Worm (Caenorhabditis elegans) whole organism, late embryonic: ENCODE results near the gene ZK546.5.

Experiments used
- C08G9.2 ChIP-seq: sonication (generic microtip); optimal IDR thresholded peaks from 2 replicates; lab custom pipeline; 2016; ENCODE audit warnings: mild to moderate bottlenecking, missing genetic modification characterization, moderate library complexity, missing compliant biosample characterization
- F13H6.1 ChIP-seq: sonication (generic microtip); optimal IDR thresholded peaks from 2 replicates; lab custom pipeline; 2016; ENCODE audit warnings: missing genetic modification characterization, missing compliant biosample characterization
- T23F11.4 ChIP-seq: fragments of 200-800 bp; sonication (Bioruptor generic); optimal IDR thresholded peaks from 2 replicates; lab custom pipeline; 2018; ENCODE audit warnings: mild to moderate bottlenecking, missing genetic modification characterization, missing compliant biosample characterization
- Y22D7AL.16 ChIP-seq: sonication (generic microtip); optimal IDR thresholded peaks from 2 replicates; lab custom pipeline; 2016; ENCODE audit warnings: missing genetic modification characterization, missing compliant biosample characterization
- ama-1 ChIP-seq: fragments of 150-350 bp; optimal IDR thresholded peaks from 2 replicates; lab custom pipeline; 2014
- ceh-14 ChIP-seq: sonication (generic microtip); optimal IDR thresholded peaks from 2 replicates; lab custom pipeline; 2016; ENCODE audit warnings: missing genotype, missing genetic modification characterization, missing compliant biosample characterization
- ceh-18 ChIP-seq: sonication (generic microtip); optimal IDR thresholded peaks from 2 replicates; lab custom pipeline; 2016; ENCODE audit warnings: missing genetic modification characterization, missing compliant biosample characterization
- ceh-19 ChIP-seq: fragments of 200-800 bp; sonication (Bioruptor generic); optimal IDR thresholded peaks from 2 replicates; lab custom pipeline; 2018; ENCODE audit warnings: mild to moderate bottlenecking, missing genetic modification characterization, missing compliant biosample characterization
- ceh-2 ChIP-seq: sonication (generic microtip); optimal IDR thresholded peaks from 2 replicates; lab custom pipeline; 2016; ENCODE audit warnings: missing genotype, missing genetic modification characterization, missing compliant biosample characterization
- ceh-30 ChIP-seq: fragments of 150-350 bp; optimal IDR thresholded peaks from 2 replicates; lab custom pipeline; 2014; ENCODE audit warnings: missing biosample characterization, missing genetic modification characterization
- ceh-31 ChIP-seq: sonication (generic microtip); optimal IDR thresholded peaks from 2 replicates; lab custom pipeline; 2016; ENCODE audit warnings: missing genetic modification characterization, missing compliant biosample characterization
- ceh-45 ChIP-seq: fragments of 200-800 bp; sonication (Bioruptor generic); IDR thresholded peaks from 2 replicates; pipeline ENCODE4 v1.3.6; 2022; ENCODE audit warnings: missing genetic modification reagents, missing genetic modification characterization, missing compliant biosample characterization
- ceh-48 ChIP-seq: sonication (generic microtip); optimal IDR thresholded peaks from 2 replicates; lab custom pipeline; 2016; ENCODE audit warnings: missing genetic modification characterization, inconsistent platforms, missing compliant biosample characterization
- che-1 ChIP-seq: sonication (generic microtip); optimal IDR thresholded peaks from 2 replicates; lab custom pipeline; 2016; ENCODE audit warnings: mild to moderate bottlenecking, missing genetic modification characterization, missing compliant biosample characterization
- dve-1 ChIP-seq: sonication (generic microtip); optimal IDR thresholded peaks from 2 replicates; lab custom pipeline; 2017; ENCODE audit warnings: antibody characterized with exemption, mild to moderate bottlenecking, missing genetic modification characterization, missing compliant biosample characterization
- elt-2 ChIP-seq: sonication (generic microtip); optimal IDR thresholded peaks from 2 replicates; lab custom pipeline; 2016; ENCODE audit warnings: missing genetic modification reagents, missing genetic modification characterization, missing compliant biosample characterization
- elt-4 ChIP-seq: sonication (generic microtip); optimal IDR thresholded peaks from 2 replicates; lab custom pipeline; 2016; ENCODE audit warnings: missing genetic modification characterization, missing compliant biosample characterization
- fax-1 ChIP-seq: sonication (generic microtip); optimal IDR thresholded peaks from 2 replicates; lab custom pipeline; 2016; ENCODE audit warnings: missing genotype, missing genetic modification characterization, missing compliant biosample characterization
- fkh-10 ChIP-seq: fragments of 150-350 bp; optimal IDR thresholded peaks from 2 replicates; lab custom pipeline; 2014; ENCODE audit warnings: missing biosample characterization, missing genetic modification reagents, missing genetic modification characterization
- hlh-30 ChIP-seq: sonication (generic microtip); optimal IDR thresholded peaks from 2 replicates; lab custom pipeline; 2017; ENCODE audit warnings: antibody characterized with exemption, missing genetic modification characterization, missing compliant biosample characterization; ENCODE audit not compliant: insufficient read depth
- hlh-8 ChIP-seq: sonication (generic microtip); optimal IDR thresholded peaks from 2 replicates; lab custom pipeline; 2016; ENCODE audit warnings: missing genotype, missing genetic modification characterization, missing compliant biosample characterization
- lim-6 ChIP-seq: sonication (generic microtip); optimal IDR thresholded peaks from 2 replicates; lab custom pipeline; 2016; ENCODE audit warnings: missing genetic modification characterization, missing compliant biosample characterization
- lin-11 ChIP-seq: fragments of 200-800 bp; sonication (Bioruptor generic); optimal IDR thresholded peaks from 2 replicates; lab custom pipeline; 2018; ENCODE audit warnings: mild to moderate bottlenecking, missing genetic modification characterization, missing compliant biosample characterization
- madf-2 ChIP-seq: sonication (generic microtip); optimal IDR thresholded peaks from 2 replicates; lab custom pipeline; 2017; ENCODE audit warnings: missing genetic modification characterization, missing compliant biosample characterization
- nhr-11 ChIP-seq: fragments of 150-350 bp; optimal IDR thresholded peaks from 2 replicates; lab custom pipeline; 2014; ENCODE audit warnings: missing biosample characterization, missing genetic modification characterization
- odd-2 ChIP-seq: sonication (generic microtip); optimal IDR thresholded peaks from 2 replicates; lab custom pipeline; 2017; ENCODE audit warnings: antibody characterized with exemption, mild to moderate bottlenecking, missing genetic modification characterization, missing compliant biosample characterization
- pag-3 ChIP-seq: sonication (generic microtip); optimal IDR thresholded peaks from 2 replicates; lab custom pipeline; 2016; ENCODE audit warnings: missing compliant biosample characterization, missing genetic modification characterization, borderline replicate concordance
- pax-1 ChIP-seq: fragments of 150-350 bp; optimal IDR thresholded peaks from 2 replicates; lab custom pipeline; 2014; ENCODE audit warnings: missing biosample characterization, missing genetic modification characterization
- pha-2 ChIP-seq: sonication (generic microtip); optimal IDR thresholded peaks from 2 replicates; lab custom pipeline; 2017; ENCODE audit warnings: mild to moderate bottlenecking, missing genetic modification characterization, missing compliant biosample characterization
- pha-4 ChIP-seq: fragments of 150-350 bp; optimal IDR thresholded peaks from 2 replicates; lab custom pipeline; 2018; ENCODE audit warnings: missing biosample characterization, missing genetic modification reagents, missing genetic modification characterization
- pros-1 ChIP-seq: fragments of 150-350 bp; optimal IDR thresholded peaks from 2 replicates; lab custom pipeline; 2014; ENCODE audit warnings: missing biosample characterization, missing genetic modification reagents, missing genetic modification characterization
- sox-4 ChIP-seq: sonication (generic microtip); optimal IDR thresholded peaks from 2 replicates; lab custom pipeline; 2017; ENCODE audit warnings: mild to moderate bottlenecking, missing genetic modification characterization, inconsistent platforms, missing compliant biosample characterization
- syd-9 ChIP-seq: sonication (generic microtip); optimal IDR thresholded peaks from 2 replicates; lab custom pipeline; 2016; ENCODE audit warnings: mild to moderate bottlenecking, missing genetic modification characterization, moderate library complexity, missing compliant biosample characterization
- tbx-2 ChIP-seq: sonication (generic microtip); optimal IDR thresholded peaks from 2 replicates; lab custom pipeline; 2016; ENCODE audit warnings: missing genetic modification characterization, missing compliant biosample characterization
- unc-3 ChIP-seq, 2 experiments: fragments of 200-800 bp in 1 of 2; sonication (Bioruptor generic) in 1 of 2; sonication (generic microtip) in 1 of 2; conservative IDR thresholded peaks in 1 of 2; optimal IDR thresholded peaks in 1 of 2; 2 replicates each; pipeline versions ENCODE4 v1.3.6 to Lab custom; 2016 to 2022; ENCODE audit warnings: missing compliant biosample characterization in 2 of 2, missing genetic modification characterization in 2 of 2, missing genetic modification reagents in 1 of 2
- unc-42 ChIP-seq: sonication (generic microtip); optimal IDR thresholded peaks from 2 replicates; lab custom pipeline; 2016; ENCODE audit warnings: missing genotype, missing genetic modification characterization, missing compliant biosample characterization
- unc-86 ChIP-seq: sonication (generic microtip); optimal IDR thresholded peaks from 2 replicates; lab custom pipeline; 2016; ENCODE audit warnings: missing genetic modification characterization, missing compliant biosample characterization
- ztf-16 ChIP-seq: sonication (generic microtip); optimal IDR thresholded peaks from 2 replicates; lab custom pipeline; 2017; ENCODE audit warnings: missing genetic modification characterization, missing compliant biosample characterization

ZK546.5 gene

DNA sequence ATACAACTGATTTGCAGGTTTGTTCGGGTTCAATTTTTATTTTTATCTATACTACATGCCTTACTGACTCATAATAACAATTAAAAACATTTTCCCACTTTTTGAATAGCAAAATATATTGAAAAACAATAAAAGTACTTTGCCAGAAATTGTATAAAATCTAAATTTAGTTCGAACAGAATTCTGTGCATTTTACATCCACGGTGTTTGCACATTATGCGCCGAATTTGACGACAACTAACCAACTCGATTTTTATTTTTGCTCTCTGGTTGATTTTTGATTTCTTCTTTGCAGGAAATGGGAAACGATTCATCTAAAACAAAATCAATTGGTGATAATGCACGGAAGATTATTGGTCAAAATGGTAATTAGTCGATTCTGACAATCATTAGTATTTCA, 11.2 kb downstream of the ZK546.5 start:
- no peak for TF ChIP-seq unc-3 (GFP tag; conservative IDR thresholded peaks at IDR 0.05; lab: Robert Waterston, UW)
- no peak for TF ChIP-seq unc-3 (tag; optimal IDR thresholded peaks at IDR 0.05; lab: Kevin White, UChicago)
- TF ChIP-seq ama-1 (lab: Kevin White, UChicago): no peak
- no peak for TF ChIP-seq madf-2 (tag; lab: Kevin White, UChicago)
- no peak for TF ChIP-seq C08G9.2 (tag; lab: Kevin White, UChicago)
- TF ChIP-seq dve-1: no peak
- TF ChIP-seq hlh-30 (tag; lab: Kevin White, UChicago): no peak
- TF ChIP-seq lin-11: no peak
- TF ChIP-seq pag-3 (tag; lab: Kevin White, UChicago): no peak
- TF ChIP-seq pax-1: no peak
- no peak for TF ChIP-seq F13H6.1 (tag; lab: Kevin White, UChicago)
- TF ChIP-seq tbx-2: no peak
- TF ChIP-seq ztf-16 (tag; lab: Kevin White, UChicago): no peak
- no peak for TF ChIP-seq pros-1 (tag; lab: Kevin White, UChicago)
- TF ChIP-seq sox-4 (tag; lab: Kevin White, UChicago): no peak

DNA sequence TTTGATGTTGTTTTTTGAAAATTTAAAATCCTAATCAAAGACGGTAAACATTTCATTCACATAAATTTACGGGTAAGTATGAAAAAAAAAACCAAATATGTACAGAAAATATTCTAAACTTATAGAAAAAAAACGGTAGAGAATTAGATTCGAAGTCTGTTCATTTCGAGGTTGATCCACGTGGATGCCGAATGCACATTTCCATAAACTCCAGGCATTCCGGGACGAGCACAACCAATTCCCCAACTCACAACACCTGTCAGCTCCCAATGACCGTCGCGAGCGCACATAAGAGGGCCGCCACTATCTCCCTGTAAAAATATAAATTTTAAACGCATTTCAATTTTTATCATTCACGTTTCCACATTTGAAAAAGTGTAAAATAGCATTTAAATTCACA, 12.5 kb downstream of the ZK546.5 start:
- TF ChIP-seq elt-4 (tag; lab: Kevin White, UChicago) (no peak), ceh-48 (tag; lab: Kevin White, UChicago) (no peak), lim-6 (tag; lab: Kevin White, UChicago) (no peak), ceh-30 (tag; lab: Kevin White, UChicago) (no peak), ceh-31 (tag; lab: Kevin White, UChicago) (no peak)

- TF ChIP-seq C08G9.2 (tag; lab: Kevin White, UChicago) (no peak), fax-1 (tag; lab: Kevin White, UChicago) (no peak), che-1 (no peak), odd-2 (tag; lab: Kevin White, UChicago) (no peak), pha-2 (tag; lab: Kevin White, UChicago) (no peak), lin-11 (no peak), unc-86 (tag; lab: Kevin White, UChicago) (no peak), hlh-30 (tag; lab: Kevin White, UChicago) (no peak), ceh-45 (GFP tag; lab: Robert Waterston, UW) (no peak), ceh-19 (GFP tag; lab: Kevin White, UChicago) (no peak), madf-2 (tag; lab: Kevin White, UChicago) (no peak), ceh-2 (tag; lab: Kevin White, UChicago) (no peak), nhr-11 (tag; lab: Kevin White, UChicago) (no peak), syd-9 (tag; lab: Kevin White, UChicago) (no peak), T23F11.4 (GFP tag; lab: Kevin White, UChicago) (no peak), pag-3 (tag; lab: Kevin White, UChicago) (no peak)
These were observed 13.8 kb downstream of the ZK546.5 start, which contains the start of the genes try-1 and zyg-12 for ce11 chrII:4949380-4949950. Gene try-1, minus strand, starts transcription at chrII:4949527. Gene zyg-12, plus strand, starts transcription at chrII:4949900.

DNA sequence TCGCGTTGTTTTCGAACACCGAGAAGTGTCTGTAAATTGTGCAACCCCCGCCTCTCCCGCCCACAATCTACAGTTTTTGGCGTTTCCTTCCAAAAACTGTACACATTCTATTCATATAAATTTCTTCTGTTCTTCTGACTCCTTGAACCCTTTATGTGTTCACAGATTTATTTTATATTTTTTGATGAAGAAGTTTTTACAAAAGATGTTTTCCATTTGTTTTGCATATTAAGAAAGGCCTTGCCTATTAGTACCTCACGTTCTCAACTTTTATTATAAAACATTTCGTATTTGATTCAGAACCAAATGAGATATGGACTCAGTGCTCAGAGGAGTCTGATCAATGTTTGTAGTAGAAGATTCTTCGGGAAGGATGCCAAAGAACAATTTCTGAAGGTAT, 17.7 kb downstream of the ZK546.5 start, which contains the start of gene ndx-3:
Gene ndx-3 (plus strand): TSS at position 301 of the 400 bp plus-strand sequence.
- TF ChIP-seq ceh-19 (GFP tag; lab: Kevin White, UChicago): no peak

DNA sequence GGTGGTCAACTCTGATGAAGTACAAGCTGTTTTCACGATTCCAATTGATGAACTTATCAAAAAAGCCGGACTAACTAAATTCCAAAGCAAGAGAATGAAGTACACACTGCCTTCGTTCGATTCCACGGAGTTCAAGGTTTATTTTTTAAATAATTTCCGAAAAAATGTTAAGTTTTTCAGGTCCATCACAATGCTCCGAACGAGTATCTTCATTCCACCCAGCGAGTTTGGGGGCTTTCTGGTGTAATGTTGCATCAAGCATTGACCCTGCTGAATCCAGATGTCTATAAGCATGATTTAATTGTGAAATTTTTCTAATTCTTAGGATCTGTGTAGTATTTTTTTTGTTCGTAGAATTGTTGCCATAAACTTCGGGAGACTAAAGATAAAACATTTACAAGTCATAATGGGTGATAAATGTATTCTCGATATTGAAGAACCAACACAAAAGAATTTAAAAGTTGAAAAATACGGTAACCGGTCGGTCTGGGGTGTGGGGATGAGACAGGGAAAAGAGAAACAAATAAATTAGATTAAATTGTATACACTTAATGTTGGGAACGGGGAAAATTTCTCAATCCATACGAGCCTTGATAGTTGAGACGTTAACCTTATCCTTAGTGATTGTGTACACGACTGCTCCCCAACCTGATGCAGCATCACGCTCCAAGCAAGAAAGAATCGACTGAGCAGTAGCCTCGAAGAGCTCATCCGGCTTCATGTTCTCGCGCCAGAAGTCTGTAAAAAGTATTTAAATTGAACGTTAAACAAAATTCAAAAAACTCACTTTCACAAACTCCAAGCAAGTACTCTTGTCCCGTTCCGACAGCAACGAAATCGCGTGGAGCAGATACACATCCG, 18.7 kb downstream of the ZK546.5 start:
- no peak for TF ChIP-seq ceh-14 (tag; lab: Kevin White, UChicago)
- no peak for TF ChIP-seq pha-4 (tag; lab: Kevin White, UChicago)
- no peak for TF ChIP-seq madf-2 (tag; lab: Kevin White, UChicago)
- no peak for TF ChIP-seq elt-2
- TF ChIP-seq syd-9 (tag; lab: Kevin White, UChicago): no peak
- no peak for TF ChIP-seq fkh-10 (GFP tag; lab: Kevin White, UChicago)
- no peak for TF ChIP-seq ama-1 (lab: Kevin White, UChicago)
- no peak for TF ChIP-seq ceh-18 (tag; lab: Kevin White, UChicago)
- TF ChIP-seq unc-3 (GFP tag; conservative IDR thresholded peaks at IDR 0.05; lab: Robert Waterston, UW): no peak
- no peak for TF ChIP-seq unc-3 (tag; optimal IDR thresholded peaks at IDR 0.05; lab: Kevin White, UChicago)
- TF ChIP-seq unc-42 (tag; lab: Kevin White, UChicago): no peak
- no peak for TF ChIP-seq tbx-2
- TF ChIP-seq nhr-11 (tag; lab: Kevin White, UChicago): no peak
- no peak for TF ChIP-seq odd-2 (tag; lab: Kevin White, UChicago)
- TF ChIP-seq pag-3 (tag; lab: Kevin White, UChicago): no peak
- TF ChIP-seq hlh-8 (tag; lab: Kevin White, UChicago): no peak
- TF ChIP-seq Y22D7AL.16: no peak
